Worm (Caenorhabditis elegans): ENCODE data around the gene F29F11.20.
A peak's percentile ranks its signal among the peaks of the same experiment; 100 is the strongest.

Gene F29F11.20

DNA sequence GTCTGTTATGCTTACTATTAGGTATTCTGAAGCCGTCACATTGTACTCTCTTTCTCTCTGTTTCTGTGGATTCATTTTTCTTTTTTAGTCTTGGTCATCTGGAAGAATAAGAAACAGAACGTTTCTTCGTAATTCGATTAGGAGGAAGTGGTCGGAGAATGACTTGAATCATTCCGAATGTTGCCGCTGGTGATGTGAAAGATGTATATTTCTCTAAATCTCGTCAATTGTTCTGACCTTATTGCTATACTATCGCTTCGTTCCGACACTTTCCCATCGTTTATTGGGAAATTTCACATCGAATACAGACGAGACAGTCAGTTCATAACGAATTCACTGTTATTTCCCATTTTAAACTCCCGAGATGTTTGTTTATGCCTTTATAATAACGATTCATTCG lies 8.6 kb upstream of the F29F11.20 start:
- TF ChIP-seq tlp-1 (tag; optimal IDR thresholded peaks at IDR 0.05), result no peak
- TF ChIP-seq ama-1 (optimal IDR thresholded peaks at IDR 0.05), result no peak
- TF ChIP-seq lin-14 (GFP tag; optimal IDR thresholded peaks at IDR 0.05), result peak; percentile 44
- no peak for TF ChIP-seq unc-30 (tag; optimal IDR thresholded peaks at IDR 0.05)
- TF ChIP-seq dsc-1 (tag; optimal IDR thresholded peaks at IDR 0.05), result no peak
- peak; percentile 73 for TF ChIP-seq blmp-1 (tag; optimal IDR thresholded peaks at IDR 0.05)
- TF ChIP-seq unc-86 (tag; optimal IDR thresholded peaks at IDR 0.05), result no peak

DNA sequence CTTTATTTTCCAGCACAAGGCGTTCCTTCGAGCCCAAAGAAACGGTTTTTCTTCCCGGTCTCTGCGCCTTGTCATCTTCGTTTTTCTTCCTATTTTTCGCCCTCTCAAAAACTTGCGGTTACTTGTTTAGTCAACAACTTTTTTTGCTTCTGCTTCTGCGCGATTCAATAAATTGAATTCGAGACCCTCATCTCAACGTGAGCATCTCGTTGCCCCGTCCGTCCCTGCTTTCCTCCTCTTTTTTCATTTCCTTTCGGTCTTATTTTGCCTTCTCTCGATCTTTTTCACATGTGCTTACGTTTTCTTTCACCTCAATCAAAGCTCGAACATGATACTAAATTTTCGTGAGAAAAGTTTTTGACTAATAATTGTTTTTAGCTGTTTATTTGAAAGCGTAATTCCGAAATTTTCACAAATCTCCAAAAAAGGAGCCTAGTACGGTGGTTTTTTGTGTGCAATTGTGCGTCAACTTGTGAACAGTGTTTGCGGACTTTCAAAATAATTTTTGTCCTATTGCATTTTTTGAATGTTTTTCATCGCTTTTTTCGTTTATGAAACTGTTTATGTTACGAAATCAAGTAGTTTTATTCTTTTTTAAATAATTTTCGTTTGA lies 7.6 kb upstream of the F29F11.20 start:
- TF ChIP-seq efl-1 (optimal IDR thresholded peaks at IDR 0.05), result peak in 1 of 2 experiments; percentile 15
- TF ChIP-seq efl-1 (GFP tag; optimal IDR thresholded peaks at IDR 0.05 in 1 of 2), result peak; percentile 10 to 92
- no peak for TF ChIP-seq hlh-4 (tag; optimal IDR thresholded peaks at IDR 0.05)
- peak; percentile 51 for TF ChIP-seq lin-14 (GFP tag; optimal IDR thresholded peaks at IDR 0.05)
- TF ChIP-seq ceh-88 (GFP tag; IDR thresholded peaks at IDR 0.05), result no peak
- TF ChIP-seq F16B12.6 (tag; optimal IDR thresholded peaks at IDR 0.05), result peak; percentile 77
- peak in 1 of 3 experiments; percentile 28 for TF ChIP-seq dpl-1 (GFP tag; optimal IDR thresholded peaks at IDR 0.05)
- TF ChIP-seq mep-1 (tag; optimal IDR thresholded peaks at IDR 0.05), result peak; percentile 55
- TF ChIP-seq blmp-1 (tag; optimal IDR thresholded peaks at IDR 0.05), result peak; percentile 2
- TF ChIP-seq vab-15 (tag; optimal IDR thresholded peaks at IDR 0.05), result no peak
- no peak for TF ChIP-seq elt-2 (tag; optimal IDR thresholded peaks at IDR 0.05)
- peak; percentile 52 to 88 for TF ChIP-seq lsy-2 (tag; optimal IDR thresholded peaks at IDR 0.05)
- peak; percentile 2 for TF ChIP-seq nhr-47 (tag; optimal IDR thresholded peaks at IDR 0.05)
- TF ChIP-seq ztf-11 (tag; optimal IDR thresholded peaks at IDR 0.05), result no peak
- TF ChIP-seq snu-23 (GFP tag; optimal IDR thresholded peaks at IDR 0.05), result peak; percentile 12
- TF ChIP-seq zag-1 (tag; optimal IDR thresholded peaks at IDR 0.05), result no peak
- no peak for TF ChIP-seq rnt-1 (tag; optimal IDR thresholded peaks at IDR 0.05)
- peak in 1 of 2 experiments; percentile 30 for TF ChIP-seq lin-35 (GFP tag; optimal IDR thresholded peaks at IDR 0.05)
- TF ChIP-seq fkh-10 (GFP tag; optimal IDR thresholded peaks at IDR 0.05), result peak; percentile 66
- no peak for TF ChIP-seq ceh-8 (GFP tag; optimal IDR thresholded peaks at IDR 0.05)
- no peak for TF ChIP-seq nhr-19 (GFP tag; conservative IDR thresholded peaks at IDR 0.05)

DNA sequence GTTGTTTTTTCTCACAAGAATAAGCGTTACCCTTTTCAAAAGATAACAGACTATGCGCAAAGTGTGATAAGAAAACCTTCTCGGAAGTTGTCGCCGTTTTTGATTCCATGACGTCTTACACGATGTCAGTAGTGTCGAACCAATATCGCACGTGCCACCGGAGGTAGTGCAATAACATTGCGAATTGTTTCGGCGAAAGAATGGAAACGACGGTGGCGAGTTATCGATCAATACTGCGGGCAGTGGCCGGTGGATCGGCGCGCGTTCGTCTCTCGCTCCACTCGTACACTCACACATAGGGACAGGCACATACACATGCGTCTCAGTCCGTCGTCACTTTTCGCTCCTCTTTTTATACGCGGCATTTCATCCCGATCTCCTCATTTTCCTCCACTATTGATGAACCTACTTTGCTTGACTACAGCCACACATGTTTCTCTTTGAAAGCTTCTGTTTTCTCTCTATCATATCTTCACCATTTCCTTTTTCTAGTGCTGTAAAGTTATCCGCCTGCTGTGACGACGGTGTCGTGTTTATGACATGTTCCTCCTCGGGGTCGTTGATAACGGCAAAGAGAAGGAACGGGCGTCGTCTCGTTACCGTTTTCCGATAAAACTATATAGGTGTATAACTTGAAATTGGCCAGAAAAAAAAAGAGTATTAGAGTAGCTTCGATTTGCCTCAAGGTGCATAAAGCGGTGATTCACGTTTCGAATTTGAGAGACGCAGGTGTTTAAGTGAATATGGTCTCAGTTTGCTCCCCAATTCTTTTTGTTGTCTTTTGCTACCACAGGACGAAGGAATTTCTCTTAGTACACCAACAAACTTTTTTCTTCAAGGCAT lies 6.4 kb upstream of the F29F11.20 start:
- TF ChIP-seq efl-1 (optimal IDR thresholded peaks at IDR 0.05), result peak in 1 of 2 experiments; percentile 3
- peak in 1 of 2 experiments; percentile 80 for TF ChIP-seq efl-1 (GFP tag; optimal IDR thresholded peaks at IDR 0.05 in 1 of 2)
- TF ChIP-seq ztf-4 (tag; optimal IDR thresholded peaks at IDR 0.05), result no peak
- peak; percentile 79 for TF ChIP-seq lin-14 (GFP tag; optimal IDR thresholded peaks at IDR 0.05)
- peak; percentile 53 for TF ChIP-seq snu-23 (GFP tag; optimal IDR thresholded peaks at IDR 0.05)
- TF ChIP-seq Y116A8C.19 (tag; optimal IDR thresholded peaks at IDR 0.05; ENCODE audit: borderline replicate concordance), result no peak
- TF ChIP-seq lir-3 (tag; optimal IDR thresholded peaks at IDR 0.05; ENCODE audit: poor library complexity), result no peak
- TF ChIP-seq lin-35 (GFP tag; optimal IDR thresholded peaks at IDR 0.05), result peak in 1 of 2 experiments; percentile 57
- no peak for TF ChIP-seq egl-27 (tag; optimal IDR thresholded peaks at IDR 0.05)
- no peak for TF ChIP-seq ceh-90 (tag; optimal IDR thresholded peaks at IDR 0.05)
- TF ChIP-seq fkh-4 (tag; optimal IDR thresholded peaks at IDR 0.05; ENCODE audit: borderline replicate concordance), result no peak
- no peak for TF ChIP-seq unc-62 (GFP tag; optimal IDR thresholded peaks at IDR 0.05)
- no peak for TF ChIP-seq nhr-237 (tag; optimal IDR thresholded peaks at IDR 0.05)
- TF ChIP-seq ceh-63 (GFP tag; optimal IDR thresholded peaks at IDR 0.05), result no peak
- peak; percentile 49 for TF ChIP-seq blmp-1 (tag; optimal IDR thresholded peaks at IDR 0.05)
- peak; percentile 75 for TF ChIP-seq dsc-1 (tag; optimal IDR thresholded peaks at IDR 0.05)
- TF ChIP-seq egl-13 (tag; optimal IDR thresholded peaks at IDR 0.05), result no peak
- no peak for TF ChIP-seq jun-1 (tag; optimal IDR thresholded peaks at IDR 0.05)
- TF ChIP-seq lin-39 (tag; optimal IDR thresholded peaks at IDR 0.05), result no peak
- no peak for TF ChIP-seq nhr-84 (tag; optimal IDR thresholded peaks at IDR 0.05)
- TF ChIP-seq elt-2 (tag; optimal IDR thresholded peaks at IDR 0.05), result peak; percentile 74
- no peak for TF ChIP-seq aly-2 (tag; optimal IDR thresholded peaks at IDR 0.05)
- no peak for TF ChIP-seq vab-15 (tag; optimal IDR thresholded peaks at IDR 0.05)
- TF ChIP-seq aha-1 (tag; optimal IDR thresholded peaks at IDR 0.05), result no peak
- no peak for TF ChIP-seq snpc-4 (tag; optimal IDR thresholded peaks at IDR 0.05)
- peak; percentile 11 for TF ChIP-seq rnt-1 (tag; optimal IDR thresholded peaks at IDR 0.05)
- no peak for TF ChIP-seq lsy-2 (tag; optimal IDR thresholded peaks at IDR 0.05)
- no peak for TF ChIP-seq irx-1 (tag; optimal IDR thresholded peaks at IDR 0.05)
- no peak for TF ChIP-seq nhr-12 (tag; optimal IDR thresholded peaks at IDR 0.05)
- no peak for TF ChIP-seq tbx-2 (tag; optimal IDR thresholded peaks at IDR 0.05)
- peak; percentile 28 for TF ChIP-seq swsn-7 (tag; optimal IDR thresholded peaks at IDR 0.05)

All from whole organism, L1 larva.